Fruit fly (Drosophila melanogaster) whole organism, prepupa: ENCODE measurements around the gene Prim2.
A peak's percentile ranks its signal among the peaks of the same experiment; 100 is the strongest.

Source experiments
- Blimp-1 ChIP-seq: fragments of 200-800 bp; sonication (Bioruptor generic); optimal IDR thresholded peaks from 3 replicates; lab custom pipeline; 2017; ENCODE audit warnings: missing biosample characterization, missing genetic modification characterization, mild to moderate bottlenecking, moderate library complexity, missing genetic modification reagents
- CG10669 ChIP-seq: fragments of 200-800 bp; sonication (Bioruptor generic); optimal IDR thresholded peaks from 3 replicates; lab custom pipeline; 2018; ENCODE audit warnings: missing biosample characterization, mild to moderate bottlenecking, missing genetic modification characterization, moderate library complexity
- CG11294 ChIP-seq: fragments of 200-800 bp; sonication (Bioruptor generic); IDR thresholded peaks from 2 replicates; pipeline ENCODE4 v1.3.6; 2022; ENCODE audit warnings: missing biosample characterization, missing genetic modification characterization
- CG11902 ChIP-seq: fragments of 200-800 bp; sonication (Bioruptor generic); optimal IDR thresholded peaks from 3 replicates; lab custom pipeline; 2016; ENCODE audit warnings: missing biosample characterization, missing genetic modification characterization
- CG15336 ChIP-seq: fragments of 200-800 bp; sonication (Bioruptor generic); IDR thresholded peaks from 2 replicates; pipeline ENCODE4 v1.3.6; 2022; ENCODE audit warnings: missing biosample characterization, missing genetic modification characterization
- CG1621 ChIP-seq: fragments of 200-800 bp; sonication (Bioruptor generic); optimal IDR thresholded peaks from 3 replicates; lab custom pipeline; 2018; ENCODE audit warnings: missing biosample characterization, mild to moderate bottlenecking, missing genetic modification characterization
- CG16779 ChIP-seq: fragments of 200-800 bp; sonication (Bioruptor generic); optimal IDR thresholded peaks from 3 replicates; lab custom pipeline; 2017; ENCODE audit warnings: missing biosample characterization, mild to moderate bottlenecking, missing genetic modification characterization
- CG31627 ChIP-seq: fragments of 200-800 bp; sonication (Bioruptor generic); optimal IDR thresholded peaks from 3 replicates; lab custom pipeline; 2016; ENCODE audit warnings: missing biosample characterization, missing genetic modification characterization
- CG32006 ChIP-seq: fragments of 200-800 bp; sonication (Bioruptor generic); optimal IDR thresholded peaks from 3 replicates; lab custom pipeline; 2017; ENCODE audit warnings: missing biosample characterization, mild to moderate bottlenecking, missing genetic modification characterization
- CG3919 ChIP-seq: fragments of 200-800 bp; sonication (Bioruptor generic); optimal IDR thresholded peaks from 3 replicates; lab custom pipeline; 2016; ENCODE audit warnings: missing biosample characterization, missing genetic modification characterization
- CG6163 ChIP-seq: fragments of 200-800 bp; sonication (Bioruptor generic); IDR thresholded peaks from 3 replicates; pipeline ENCODE4 v1.3.6; 2022; ENCODE audit warnings: missing biosample characterization, missing genetic modification characterization
- CG6276 ChIP-seq: fragments of 200-800 bp; sonication (Bioruptor generic); optimal IDR thresholded peaks from 2 replicates; lab custom pipeline; 2017; ENCODE audit warnings: missing biosample characterization, mild to moderate bottlenecking, missing genetic modification characterization
- CG6792 ChIP-seq: fragments of 200-800 bp; sonication (Bioruptor generic); optimal IDR thresholded peaks from 3 replicates; lab custom pipeline; 2016; ENCODE audit warnings: missing biosample characterization, missing genetic modification characterization
- CG6808 ChIP-seq: fragments of 200-800 bp; sonication (Bioruptor generic); optimal IDR thresholded peaks from 3 replicates; lab custom pipeline; 2017; ENCODE audit warnings: missing biosample characterization, missing genetic modification characterization, mild to moderate bottlenecking, moderate library complexity, missing genetic modification reagents
- CG6854 ChIP-seq: fragments of 200-800 bp; sonication (Bioruptor generic); optimal IDR thresholded peaks from 2 replicates; lab custom pipeline; 2017; ENCODE audit warnings: missing biosample characterization, mild to moderate bottlenecking, missing genetic modification characterization
- CG8119 ChIP-seq: fragments of 200-800 bp; sonication (Bioruptor generic); IDR thresholded peaks from 3 replicates; pipeline ENCODE4 v1.3.6; 2022; ENCODE audit warnings: missing biosample characterization, missing genetic modification characterization
- CG8319 ChIP-seq: fragments of 200-800 bp; sonication (Bioruptor generic); optimal IDR thresholded peaks from 3 replicates; lab custom pipeline; 2016; ENCODE audit warnings: missing biosample characterization, missing genetic modification characterization
- CG9139 ChIP-seq: fragments of 200-800 bp; sonication (Bioruptor generic); optimal IDR thresholded peaks from 3 replicates; lab custom pipeline; 2017; ENCODE audit warnings: missing biosample characterization, mild to moderate bottlenecking, missing genetic modification characterization
- Eip75B ChIP-seq: fragments of 200-800 bp; sonication (Bioruptor generic); optimal IDR thresholded peaks from 3 replicates; lab custom pipeline; 2016; ENCODE audit warnings: missing biosample characterization, missing genetic modification characterization
- Eip78C ChIP-seq: fragments of 200-800 bp; sonication (Bioruptor generic); peaks from one replicate; lab custom pipeline; 2016; ENCODE audit warnings: missing biosample characterization, missing genetic modification characterization
- Ets21C ChIP-seq: fragments of 200-800 bp; sonication (Bioruptor generic); optimal IDR thresholded peaks from 3 replicates; lab custom pipeline; 2016; ENCODE audit warnings: missing biosample characterization, missing genetic modification characterization
- Ets96B ChIP-seq: fragments of 200-800 bp; optimal IDR thresholded peaks from 2 replicates; lab custom pipeline; 2019; ENCODE audit warnings: missing biosample characterization, mild to moderate bottlenecking, missing genetic modification characterization, moderate library complexity
- Gug ChIP-seq: fragments of 200-800 bp; sonication (Bioruptor generic); IDR thresholded peaks from 2 replicates; pipeline ENCODE4 v1.3.6; 2022; ENCODE audit warnings: missing biosample characterization, missing genetic modification characterization
- Hr39 ChIP-seq: fragments of 200-800 bp; sonication (Bioruptor generic); optimal IDR thresholded peaks from 2 replicates; lab custom pipeline; 2016; ENCODE audit warnings: missing biosample characterization, missing genetic modification characterization
- Hr4 ChIP-seq: fragments of 200-800 bp; sonication (Bioruptor generic); optimal IDR thresholded peaks from 3 replicates; lab custom pipeline; 2016; ENCODE audit warnings: missing biosample characterization, missing genetic modification characterization
- Lpt ChIP-seq: fragments of 200-800 bp; sonication (Bioruptor generic); optimal IDR thresholded peaks from 3 replicates; lab custom pipeline; 2016; ENCODE audit warnings: missing biosample characterization, missing genetic modification characterization
- OdsH ChIP-seq: fragments of 200-800 bp; sonication (Bioruptor generic); optimal IDR thresholded peaks from 3 replicates; lab custom pipeline; 2016; ENCODE audit warnings: missing biosample characterization, missing genetic modification characterization
- Sox14 ChIP-seq: fragments of 200-800 bp; sonication (Bioruptor generic); optimal IDR thresholded peaks from 3 replicates; lab custom pipeline; 2016; ENCODE audit warnings: missing biosample characterization, missing genetic modification characterization
- acj6 ChIP-seq: fragments of 200-800 bp; sonication (Bioruptor generic); optimal IDR thresholded peaks from 3 replicates; lab custom pipeline; 2016; ENCODE audit warnings: missing biosample characterization, missing genetic modification characterization
- eg ChIP-seq: fragments of 200-800 bp; sonication (Bioruptor generic); IDR thresholded peaks from 3 replicates; pipeline ENCODE4 v1.3.6; 2022; ENCODE audit warnings: missing biosample characterization, missing genetic modification characterization
- esn ChIP-seq: fragments of 200-800 bp; sonication (Bioruptor generic); optimal IDR thresholded peaks from 2 replicates; lab custom pipeline; 2016; ENCODE audit warnings: missing biosample characterization, mild to moderate bottlenecking, missing genetic modification characterization, moderate library complexity
- fkh ChIP-seq: fragments of 200-800 bp; sonication (Bioruptor generic); optimal IDR thresholded peaks from 3 replicates; lab custom pipeline; 2017; ENCODE audit warnings: missing biosample characterization, mild to moderate bottlenecking, missing genetic modification characterization, moderate library complexity
- pdm3 ChIP-seq: fragments of 200-800 bp; sonication (Bioruptor generic); optimal IDR thresholded peaks from 3 replicates; lab custom pipeline; 2016; ENCODE audit warnings: missing biosample characterization, missing genetic modification characterization
- spab ChIP-seq: fragments of 200-800 bp; sonication (Bioruptor generic); optimal IDR thresholded peaks from 2 replicates; lab custom pipeline; 2017; ENCODE audit warnings: missing biosample characterization, mild to moderate bottlenecking, missing genetic modification characterization, missing genetic modification reagents
- ss ChIP-seq, 2 experiments: fragments of 200-800 bp; sonication (Bioruptor generic); optimal IDR thresholded peaks; 2 replicates in 1 of 2; 3 replicates in 1 of 2; lab custom pipeline; 2017 to 2018; ENCODE audit warnings: mild to moderate bottlenecking in 2 of 2, missing biosample characterization in 2 of 2, missing genetic modification characterization in 2 of 2, moderate library complexity in 1 of 2
- svp ChIP-seq: fragments of 200-800 bp; sonication (Bioruptor generic); peaks from one replicate; lab custom pipeline; 2016; ENCODE audit warnings: missing biosample characterization, missing genetic modification characterization
- topi ChIP-seq: fragments of 200-800 bp; sonication (Bioruptor generic); optimal IDR thresholded peaks from 3 replicates; lab custom pipeline; 2016; ENCODE audit warnings: missing biosample characterization, missing genetic modification characterization
- vri ChIP-seq: fragments of 200-800 bp; sonication (Bioruptor generic); optimal IDR thresholded peaks from 3 replicates; lab custom pipeline; 2016; ENCODE audit warnings: missing biosample characterization, mild to moderate bottlenecking, missing genetic modification characterization

Prim2 gene

DNA sequence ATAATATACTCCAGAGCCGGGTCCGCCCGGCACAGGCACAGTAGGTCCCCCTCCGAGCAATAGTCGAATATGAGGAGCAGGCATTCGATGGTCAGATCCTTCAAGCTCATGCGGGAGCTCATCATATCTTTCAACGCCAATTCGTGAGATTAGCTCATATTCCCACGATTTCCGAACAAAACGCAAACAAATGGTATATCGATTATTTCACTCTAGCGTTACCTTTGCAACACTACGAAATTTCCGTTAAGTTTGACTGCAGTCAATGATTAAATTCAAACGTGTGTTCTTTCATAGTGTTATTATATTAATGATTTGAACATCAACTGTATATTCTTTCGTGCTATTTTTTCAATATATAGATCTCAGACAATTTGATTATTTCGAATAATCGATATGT, 32.0 kb upstream of the Prim2 start, which contains the start of gene CG33969:
CG33969 (minus strand) TSS at position 197 of the 400 bp plus-strand sequence.
- TF ChIP-seq esn (GFP tag; lab: Kevin White, UChicago): peak; percentile 24
- TF ChIP-seq Ets21C: no peak
- no peak for TF ChIP-seq ss (GFP tag; optimal IDR thresholded peaks at IDR 0.05; lab: Kevin White, UChicago)
- peak; percentile 73 for TF ChIP-seq fkh
- TF ChIP-seq CG3919: no peak
- no peak for TF ChIP-seq Eip75B (GFP tag; lab: Kevin White, UChicago)
- no peak for TF ChIP-seq CG31627 (GFP tag; lab: Kevin White, UChicago)
- peak; percentile 1 for TF ChIP-seq topi (GFP tag; lab: Kevin White, UChicago)
- TF ChIP-seq CG6854 (GFP tag; lab: Kevin White, UChicago): no peak
- TF ChIP-seq Hr39 (GFP tag; lab: Kevin White, UChicago): no peak
- no peak for TF ChIP-seq CG6808 (GFP tag; lab: Kevin White, UChicago)
- no peak for TF ChIP-seq CG11902
- TF ChIP-seq vri (GFP tag; lab: Kevin White, UChicago): peak; percentile 73
- TF ChIP-seq Lpt (GFP tag; lab: Kevin White, UChicago): no peak
- TF ChIP-seq svp (GFP tag; lab: Kevin White, UChicago): no peak
- TF ChIP-seq Ets96B: no peak
- TF ChIP-seq acj6: no peak
- peak; percentile 77 for TF ChIP-seq Eip78C
- TF ChIP-seq CG10669 (GFP tag; lab: Kevin White, UChicago): no peak
- no peak for TF ChIP-seq CG32006 (GFP tag; lab: Kevin White, UChicago)
- no peak for TF ChIP-seq CG8119 (GFP tag; lab: Robert Waterston, UW)
- no peak for TF ChIP-seq CG1621 (tag; lab: Kevin White, UChicago)
- no peak for TF ChIP-seq OdsH (GFP tag; lab: Kevin White, UChicago)
- peak; percentile 32 for TF ChIP-seq Sox14
- TF ChIP-seq CG16779 (tag; lab: Kevin White, UChicago): no peak
- TF ChIP-seq eg (GFP tag; lab: Robert Waterston, UW): no peak
- no peak for TF ChIP-seq Gug (GFP tag; lab: Robert Waterston, UW)

DNA sequence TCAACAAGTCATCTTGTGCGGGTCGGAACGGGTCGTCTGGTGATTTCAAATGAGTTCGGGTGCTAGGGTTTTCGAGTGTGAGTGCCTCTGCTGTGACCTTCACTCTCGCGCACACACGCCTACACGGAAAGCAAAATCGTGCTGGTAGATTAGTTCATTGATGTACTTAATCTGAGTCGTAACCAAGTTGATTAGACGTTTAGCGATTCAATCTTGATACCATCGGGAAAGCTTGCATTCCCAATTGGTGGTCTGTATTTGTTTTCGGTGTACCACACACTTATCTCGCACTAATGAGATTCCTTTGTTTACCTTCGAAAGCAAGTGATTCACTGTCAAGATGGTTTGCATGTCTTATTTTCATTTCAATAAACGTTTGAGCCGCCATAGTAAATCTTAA, 27.6 kb upstream of the Prim2 start:
- TF ChIP-seq CG8319 (GFP tag; lab: Kevin White, UChicago) (peak; percentile 3), CG11294 (GFP tag; lab: Robert Waterston, UW) (no peak), Hr4 (no peak), vri (GFP tag; lab: Kevin White, UChicago) (peak; percentile 63), Eip78C (peak; percentile 41), esn (GFP tag; lab: Kevin White, UChicago) (peak; percentile 26), Hr39 (GFP tag; lab: Kevin White, UChicago) (peak; percentile 24), Blimp-1 (GFP tag; lab: Kevin White, UChicago) (no peak), pdm3 (GFP tag; lab: Kevin White, UChicago) (no peak), Sox14 (peak; percentile 16), fkh (peak; percentile 51), svp (GFP tag; lab: Kevin White, UChicago) (peak; percentile 91), CG6163 (GFP tag; lab: Robert Waterston, UW) (no peak), CG1621 (tag; lab: Kevin White, UChicago) (no peak), CG15336 (GFP tag; lab: Robert Waterston, UW) (no peak), CG31627 (GFP tag; lab: Kevin White, UChicago) (peak; percentile 25)

DNA sequence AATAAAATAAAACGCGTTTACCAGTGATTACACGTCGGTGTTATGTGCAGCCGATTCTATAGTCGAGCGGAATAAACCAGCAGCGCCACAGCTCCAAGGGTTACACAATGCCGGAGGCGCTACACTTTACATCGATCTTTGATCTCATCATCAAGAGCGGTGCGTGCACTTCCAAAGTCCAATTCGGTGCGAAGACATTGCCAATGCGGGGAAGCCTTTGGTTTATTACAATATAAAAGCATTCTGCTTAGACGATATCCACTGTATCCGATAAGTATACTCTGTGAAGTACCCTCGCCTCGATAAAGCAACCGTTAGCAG, 26.4 kb upstream of the Prim2 start:
- TF ChIP-seq acj6: no peak
- TF ChIP-seq spab: peak; percentile 18
- TF ChIP-seq ss (GFP tag; optimal IDR thresholded peaks at IDR 0.05; lab: Kevin White, UChicago): peak in 1 of 2 experiments; percentile 68
- peak; percentile 43 for TF ChIP-seq CG6276 (GFP tag; lab: Kevin White, UChicago)
- TF ChIP-seq CG6163 (GFP tag; lab: Robert Waterston, UW): no peak
- TF ChIP-seq Eip78C: peak; percentile 27
- no peak for TF ChIP-seq CG6792
- TF ChIP-seq CG1621 (tag; lab: Kevin White, UChicago): peak; percentile 3
- peak; percentile 62 for TF ChIP-seq CG6808 (GFP tag; lab: Kevin White, UChicago)
- TF ChIP-seq CG9139 (GFP tag; lab: Kevin White, UChicago): peak; percentile 49
- TF ChIP-seq CG32006 (GFP tag; lab: Kevin White, UChicago): no peak
- TF ChIP-seq CG8119 (GFP tag; lab: Robert Waterston, UW): 0 out of 3 replicates have a peak, but pooled peaks have one; percentile 16
